Fruit fly (Drosophila melanogaster) whole organism, embryonic: ENCODE measurements around the gene Rpp14b.

Experiments
- Bgb ChIP-seq: fragments of 200-800 bp; sonication (Bioruptor generic); IDR thresholded peaks from 2 replicates; pipeline ENCODE4 v1.3.6; 2022; ENCODE audit warnings: missing biosample characterization, missing genetic modification characterization; ENCODE audit not compliant: partially characterized antibody
- BtbVII ChIP-seq: fragments of 200-800 bp; sonication (Bioruptor generic); optimal IDR thresholded peaks from 3 replicates; lab custom pipeline; 2017; ENCODE audit warnings: missing biosample characterization, mild to moderate bottlenecking, missing genetic modification characterization
- Bteb2 ChIP-seq: fragments of 200-800 bp; sonication (Bioruptor generic); optimal IDR thresholded peaks from 2 replicates; lab custom pipeline; 2016; ENCODE audit warnings: missing biosample characterization, missing genetic modification characterization
- CG1024 ChIP-seq: fragments of 200-800 bp; sonication (Bioruptor generic); IDR thresholded peaks from 2 replicates; pipeline ENCODE4 v1.3.6; 2022; ENCODE audit warnings: missing biosample characterization, missing genetic modification characterization
- CG10321 ChIP-seq: fragments of 200-800 bp; sonication (Bioruptor generic); IDR thresholded peaks from 2 replicates; pipeline ENCODE4 v1.3.6; 2022; ENCODE audit warnings: missing biosample characterization, missing genetic modification characterization
- CG16815 ChIP-seq: fragments of 200-800 bp; sonication (Bioruptor generic); optimal IDR thresholded peaks from 3 replicates; lab custom pipeline; 2017; ENCODE audit warnings: missing biosample characterization, mild to moderate bottlenecking, missing genetic modification characterization
- CG17829 ChIP-seq: fragments of 200-800 bp; optimal IDR thresholded peaks from 2 replicates; lab custom pipeline; 2019; ENCODE audit warnings: missing biosample characterization, mild to moderate bottlenecking, missing genetic modification characterization, moderate library complexity
- CG1832 ChIP-seq: fragments of 200-800 bp; sonication (Bioruptor generic); optimal IDR thresholded peaks from 2 replicates; lab custom pipeline; 2017; ENCODE audit warnings: missing biosample characterization, mild to moderate bottlenecking, missing genetic modification characterization, inconsistent platforms
- CG18619 ChIP-seq: fragments of 200-800 bp; sonication (Bioruptor generic); optimal IDR thresholded peaks from 3 replicates; lab custom pipeline; 2017; ENCODE audit warnings: missing biosample characterization, mild to moderate bottlenecking, missing genetic modification characterization
- CG31441 ChIP-seq: fragments of 200-800 bp; sonication (Bioruptor generic); IDR thresholded peaks from 2 replicates; pipeline ENCODE4 v1.3.6; 2022; ENCODE audit warnings: missing biosample characterization, missing genetic modification characterization
- CG33557 ChIP-seq: fragments of 200-800 bp; sonication (Bioruptor generic); optimal IDR thresholded peaks from 2 replicates; lab custom pipeline; 2019; ENCODE audit warnings: missing biosample characterization, mild to moderate bottlenecking, missing genetic modification characterization, moderate library complexity
- CG34376 ChIP-seq: fragments of 200-800 bp; sonication (Bioruptor generic); optimal IDR thresholded peaks from 2 replicates; lab custom pipeline; 2018; ENCODE audit warnings: missing biosample characterization, mild to moderate bottlenecking, missing genetic modification characterization
- CG4424 ChIP-seq: fragments of 200-800 bp; sonication (Bioruptor generic); optimal IDR thresholded peaks from 3 replicates; lab custom pipeline; 2016; ENCODE audit warnings: missing biosample characterization, missing genetic modification characterization
- CG4820 ChIP-seq: fragments of 200-800 bp; sonication (Bioruptor generic); optimal IDR thresholded peaks from 3 replicates; lab custom pipeline; 2016; ENCODE audit warnings: missing biosample characterization, missing genetic modification characterization
- CG5953 ChIP-seq: fragments of 200-800 bp; sonication (Bioruptor generic); IDR thresholded peaks from 2 replicates; pipeline ENCODE4 v1.3.6; 2022; ENCODE audit warnings: missing biosample characterization, missing genetic modification characterization
- CG6765 ChIP-seq: fragments of 200-800 bp; sonication (Bioruptor generic); optimal IDR thresholded peaks from 3 replicates; lab custom pipeline; 2017; ENCODE audit warnings: missing biosample characterization, mild to moderate bottlenecking, missing genetic modification characterization
- Camta ChIP-seq: fragments of 200-800 bp; sonication (Bioruptor generic); optimal IDR thresholded peaks from 2 replicates; lab custom pipeline; 2016; ENCODE audit warnings: missing biosample characterization, missing genetic modification characterization
- D ChIP-seq, 2 experiments: fragments of 200-800 bp in 1 of 2; fragments of >200 bp in 1 of 2; sonication (Bioruptor generic) in 1 of 2; optimal IDR thresholded peaks; 2 replicates in 1 of 2; 3 replicates in 1 of 2; lab custom pipeline; 2017; ENCODE audit warnings: mild to moderate bottlenecking in 1 of 2, missing biosample characterization in 1 of 2, missing genetic modification characterization in 1 of 2, missing genetic modification reagents in 1 of 2
- H15 ChIP-seq: fragments of 200-800 bp; sonication (Bioruptor generic); IDR thresholded peaks from 3 replicates; pipeline ENCODE4 v1.3.6; 2022; ENCODE audit warnings: missing biosample characterization, missing genetic modification characterization
- Hmr ChIP-seq: fragments of 200-800 bp; sonication (Bioruptor generic); optimal IDR thresholded peaks from 3 replicates; lab custom pipeline; 2017; ENCODE audit warnings: mild to moderate bottlenecking, missing biosample characterization, missing genetic modification reagents, missing genetic modification characterization
- Lim3 ChIP-seq: fragments of 200-800 bp; sonication (Bioruptor generic); IDR thresholded peaks from 2 replicates; pipeline ENCODE4 v1.3.6; 2022; ENCODE audit warnings: missing biosample characterization, missing genetic modification characterization
- MBD-R2 ChIP-seq: fragments of 200-800 bp; sonication (Bioruptor generic); IDR thresholded peaks from 2 replicates; pipeline ENCODE4 v1.3.6; 2022; ENCODE audit warnings: missing biosample characterization, missing genetic modification characterization
- Vsx1 ChIP-seq: fragments of 200-800 bp; sonication (Bioruptor generic); optimal IDR thresholded peaks from 2 replicates; lab custom pipeline; 2017; ENCODE audit warnings: missing biosample characterization, mild to moderate bottlenecking, missing genetic modification characterization, missing genetic modification reagents
- az2 ChIP-seq: fragments of 200-800 bp; sonication (Bioruptor generic); optimal IDR thresholded peaks from 3 replicates; lab custom pipeline; 2016; ENCODE audit warnings: missing biosample characterization, missing genetic modification characterization
- bcd ChIP-seq: fragments of 200-800 bp; sonication (Bioruptor generic); optimal IDR thresholded peaks from 2 replicates; lab custom pipeline; 2017; ENCODE audit warnings: missing biosample characterization, mild to moderate bottlenecking, missing genetic modification characterization
- bsh ChIP-seq, 2 experiments: fragments of 200-800 bp; sonication (Bioruptor generic); optimal IDR thresholded peaks; 2 replicates each; lab custom pipeline; 2017 to 2018; ENCODE audit warnings: mild to moderate bottlenecking in 2 of 2, missing biosample characterization in 2 of 2, missing genetic modification characterization in 2 of 2, moderate library complexity in 1 of 2
- caup ChIP-seq: fragments of 200-800 bp; sonication (Bioruptor generic); optimal IDR thresholded peaks from 3 replicates; lab custom pipeline; 2017; ENCODE audit warnings: missing biosample characterization, mild to moderate bottlenecking, missing genetic modification characterization, moderate library complexity; ENCODE audit not compliant: severe bottlenecking
- cg ChIP-seq: fragments of 200-800 bp; sonication (Bioruptor generic); optimal IDR thresholded peaks from 3 replicates; lab custom pipeline; 2019; ENCODE audit warnings: missing biosample characterization, mild to moderate bottlenecking, missing genetic modification characterization, moderate library complexity
- crol ChIP-seq: fragments of 200-800 bp; sonication (Bioruptor generic); IDR thresholded peaks from 2 replicates; pipeline ENCODE4 v1.3.6; 2022; ENCODE audit warnings: missing biosample characterization, missing genetic modification characterization
- danr ChIP-seq: fragments of 200-800 bp; sonication (Bioruptor generic); IDR thresholded peaks from 2 replicates; pipeline ENCODE4 v1.3.6; 2022; ENCODE audit warnings: missing biosample characterization, missing genetic modification characterization
- fd102C ChIP-seq: fragments of 200-800 bp; sonication (Bioruptor generic); optimal IDR thresholded peaks from 2 replicates; lab custom pipeline; 2018; ENCODE audit warnings: missing biosample characterization, mild to moderate bottlenecking, missing genetic modification characterization, moderate library complexity
- fd3F ChIP-seq: fragments of 200-800 bp; sonication (Bioruptor generic); optimal IDR thresholded peaks from 2 replicates; lab custom pipeline; 2018; ENCODE audit warnings: missing biosample characterization, mild to moderate bottlenecking, missing genetic modification characterization, moderate library complexity
- gce ChIP-seq: fragments of 200-800 bp; sonication (Bioruptor generic); IDR thresholded peaks from 3 replicates; pipeline ENCODE4 v1.3.6; 2022; ENCODE audit warnings: missing biosample characterization, missing genetic modification characterization
- gem ChIP-seq: fragments of 200-800 bp; sonication (Bioruptor generic); optimal IDR thresholded peaks from 2 replicates; lab custom pipeline; 2019; ENCODE audit warnings: missing biosample characterization, mild to moderate bottlenecking, missing genetic modification characterization, moderate library complexity
- gro ChIP-seq: fragments of 200-800 bp; sonication (Bioruptor generic); optimal IDR thresholded peaks from 2 replicates; lab custom pipeline; 2016; ENCODE audit warnings: missing biosample characterization, missing genetic modification characterization
- hkb ChIP-seq, 2 experiments: fragments of 200-800 bp in 1 of 2; fragments of >200 bp in 1 of 2; sonication (Bioruptor generic) in 1 of 2; IDR thresholded peaks in 1 of 2; optimal IDR thresholded peaks in 1 of 2; 2 replicates each; pipeline versions ENCODE4 v1.3.6 to Lab custom; 2017 to 2022; ENCODE audit warnings: missing biosample characterization in 1 of 2, missing genetic modification characterization in 1 of 2
- insv ChIP-seq, 2 experiments: fragments of 200-800 bp; sonication (Bioruptor generic); optimal IDR thresholded peaks; 3 replicates each; lab custom pipeline; 2016 to 2018; ENCODE audit warnings: missing biosample characterization in 2 of 2, missing genetic modification characterization in 2 of 2
- jumu ChIP-seq: fragments of 200-800 bp; sonication (Bioruptor generic); optimal IDR thresholded peaks from 3 replicates; lab custom pipeline; 2016; ENCODE audit warnings: missing biosample characterization, missing genetic modification characterization
- lab ChIP-seq: fragments of 200-800 bp; sonication (Bioruptor generic); optimal IDR thresholded peaks from 3 replicates; lab custom pipeline; 2017; ENCODE audit warnings: missing biosample characterization, missing genetic modification characterization, mild to moderate bottlenecking, moderate library complexity, missing genetic modification reagents
- lilli ChIP-seq: fragments of 200-800 bp; sonication (Bioruptor generic); optimal IDR thresholded peaks from 3 replicates; lab custom pipeline; 2016; ENCODE audit warnings: missing biosample characterization, missing genetic modification characterization
- pzg ChIP-seq: fragments of 200-800 bp; sonication (Bioruptor generic); optimal IDR thresholded peaks from 3 replicates; lab custom pipeline; 2018; ENCODE audit warnings: missing biosample characterization, mild to moderate bottlenecking, missing genetic modification characterization, moderate library complexity
- salm ChIP-seq: fragments of 200-800 bp; sonication (Bioruptor generic); optimal IDR thresholded peaks from 2 replicates; lab custom pipeline; 2018; ENCODE audit warnings: missing biosample characterization, mild to moderate bottlenecking, missing genetic modification characterization
- sd ChIP-seq: fragments of 200-800 bp; sonication (Bioruptor generic); optimal IDR thresholded peaks from 3 replicates; lab custom pipeline; 2018; ENCODE audit warnings: missing biosample characterization, mild to moderate bottlenecking, missing genetic modification characterization, moderate library complexity
- shn ChIP-seq: fragments of 200-800 bp; sonication (Bioruptor generic); optimal IDR thresholded peaks from 3 replicates; lab custom pipeline; 2016; ENCODE audit warnings: missing biosample characterization, missing genetic modification characterization
- sob ChIP-seq: fragments of 200-800 bp; sonication (Bioruptor generic); IDR thresholded peaks from 2 replicates; pipeline ENCODE4 v1.3.6; 2022; ENCODE audit warnings: missing biosample characterization, missing genetic modification characterization
- stc ChIP-seq: fragments of 200-800 bp; sonication (Bioruptor generic); IDR thresholded peaks from 2 replicates; pipeline ENCODE4 v1.3.6; 2022; ENCODE audit warnings: missing biosample characterization, missing genetic modification characterization
- trh ChIP-seq: fragments of 200-800 bp; sonication (Bioruptor generic); optimal IDR thresholded peaks from 2 replicates; lab custom pipeline; 2016; ENCODE audit warnings: missing biosample characterization, missing genetic modification characterization
- unc-4 ChIP-seq: fragments of 200-800 bp; sonication (Bioruptor generic); IDR thresholded peaks from 2 replicates; pipeline ENCODE4 v1.3.6; 2022; ENCODE audit warnings: missing biosample characterization, missing genetic modification characterization; ENCODE audit not compliant: partially characterized antibody
- zen ChIP-seq: fragments of 200-800 bp; sonication (Bioruptor generic); optimal IDR thresholded peaks from 3 replicates; lab custom pipeline; 2018; ENCODE audit warnings: missing biosample characterization, mild to moderate bottlenecking, missing genetic modification characterization, moderate library complexity

Rpp14b gene

DNA sequence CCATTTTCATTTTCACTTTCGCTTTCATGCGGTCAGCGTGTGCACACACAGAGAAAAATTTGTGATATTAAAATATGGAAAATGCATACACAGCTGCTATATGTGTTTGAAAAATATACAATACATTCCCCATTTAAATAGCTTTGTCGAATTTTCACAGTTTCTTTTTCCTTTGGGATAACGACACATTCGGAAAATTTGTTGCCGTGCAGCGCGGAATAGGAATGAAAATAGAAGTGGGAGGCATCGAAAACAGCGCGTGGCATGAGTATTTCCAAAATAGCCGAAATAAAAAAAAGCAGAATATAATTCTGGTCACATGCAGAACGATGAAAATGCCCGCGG, 36.9 kb downstream of the Rpp14b start (continued):
- TF ChIP-seq BtbVII (GFP tag; lab: Kevin White, UChicago) (peak; percentile 74), CG1024 (GFP tag; lab: Robert Waterston, UW) (peak; percentile 77), cg (no peak), stc (peak; percentile 82), Camta (peak; percentile 86), CG17829 (tag; lab: Kevin White, UChicago) (peak; percentile 72), sob (GFP tag; lab: Robert Waterston, UW) (peak; percentile 91), CG31441 (GFP tag; lab: Robert Waterston, UW) (peak; percentile 77), gro (GFP tag; lab: Kevin White, UChicago) (peak; percentile 94), hkb (optimal IDR thresholded peaks at IDR 0.05; lab: Kevin White, UChicago) (no peak), hkb (GFP tag; IDR thresholded peaks at IDR 0.05; lab: Robert Waterston, UW) (peak; percentile 92), CG33557 (GFP tag; lab: Kevin White, UChicago) (peak; percentile 38), fd102C (GFP tag; lab: Kevin White, UChicago) (no peak), D (optimal IDR thresholded peaks at IDR 0.05; lab: Kevin White, UChicago) (no peak), D (GFP tag; optimal IDR thresholded peaks at IDR 0.05; lab: Kevin White, UChicago) (peak; percentile 77), gem (tag; lab: Kevin White, UChicago) (peak; percentile 90), fd3F (GFP tag; lab: Kevin White, UChicago) (peak; percentile 83), CG4424 (peak; percentile 65), crol (GFP tag; lab: Robert Waterston, UW) (no peak; the same call in 1 of the 2 replicates), shn (peak; percentile 67), CG10321 (GFP tag; lab: Robert Waterston, UW) (peak; percentile 47; the same call in 1 of the 2 replicates), bcd (GFP tag; lab: Kevin White, UChicago) (peak; percentile 84), zen (tag; lab: Kevin White, UChicago) (peak; percentile 67), trh (GFP tag; lab: Kevin White, UChicago) (peak; percentile 3), lilli (GFP tag; lab: Kevin White, UChicago) (peak; percentile 90), unc-4 (GFP tag; lab: Robert Waterston, UW) (no peak), salm (tag; lab: Kevin White, UChicago) (peak; percentile 60), jumu (GFP tag; lab: Kevin White, UChicago) (peak; percentile 83), caup (peak; percentile 83), CG6765 (peak; percentile 48), H15 (peak; percentile 88), CG5953 (GFP tag; lab: Robert Waterston, UW) (peak; percentile 60), sd (tag; lab: Kevin White, UChicago) (peak; percentile 87), MBD-R2 (GFP tag; lab: Robert Waterston, UW) (peak; percentile 59; the same call in 1 of the 2 replicates), gce (GFP tag; lab: Robert Waterston, UW) (peak; percentile 90), Vsx1 (peak; percentile 54), CG34376 (GFP tag; lab: Kevin White, UChicago) (peak; percentile 58), az2 (GFP tag; lab: Kevin White, UChicago) (peak; percentile 82), Bgb (no peak), insv (GFP tag; optimal IDR thresholded peaks at IDR 0.05; lab: Kevin White, UChicago) (no peak), Hmr (GFP tag; lab: Kevin White, UChicago) (peak; percentile 89), CG1832 (GFP tag; lab: Kevin White, UChicago) (no peak), CG16815 (GFP tag; lab: Kevin White, UChicago) (peak; percentile 59), lab (GFP tag; lab: Kevin White, UChicago) (peak; percentile 92), Lim3 (GFP tag; lab: Robert Waterston, UW) (no peak), pzg (peak; percentile 4), danr (peak; percentile 56), Bteb2 (peak; percentile 77), bsh (GFP tag; optimal IDR thresholded peaks at IDR 0.05; lab: Kevin White, UChicago) (peak in 1 of 2 experiments; percentile 90), CG4820 (GFP tag; lab: Kevin White, UChicago) (peak; percentile 71), CG18619 (GFP tag; lab: Kevin White, UChicago) (peak; percentile 80)
